Fruit fly (Drosophila melanogaster): ENCODE measurements around the gene pdgy.

Gene pdgy

DNA sequence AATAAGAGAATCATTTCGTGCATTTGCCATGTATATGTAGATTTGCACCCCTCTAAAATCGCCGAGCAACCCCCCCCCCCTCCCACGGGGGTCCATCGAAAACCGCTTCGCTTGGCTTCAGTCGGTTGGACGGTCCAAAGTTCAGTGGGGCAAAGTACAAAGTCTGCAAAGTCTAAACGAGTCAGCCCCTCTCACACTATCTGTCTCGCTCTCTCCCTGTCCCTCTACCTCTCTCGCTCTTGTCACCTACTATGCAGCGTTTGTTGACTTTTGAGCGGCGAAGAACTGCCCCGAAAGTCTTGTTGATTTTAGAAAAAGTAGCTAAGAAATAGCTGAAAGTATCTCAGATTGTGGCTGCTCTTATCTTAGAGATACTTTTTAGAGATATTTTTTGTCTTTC, 5.9 kb downstream of the pdgy start (continued):
- TF ChIP-seq CHES-1-like (GFP tag; optimal IDR thresholded peaks at IDR 0.05) (no peak), CG3163 (GFP tag; optimal IDR thresholded peaks at IDR 0.05) (no peak), gsb-n (tag; optimal IDR thresholded peaks at IDR 0.05) (no peak), zfh2 (GFP tag; optimal IDR thresholded peaks at IDR 0.05) (no peak), CG2120 (GFP tag; optimal IDR thresholded peaks at IDR 0.05) (no peak), CG18476 (GFP tag; optimal IDR thresholded peaks at IDR 0.05) (no peak), cato (GFP tag; optimal IDR thresholded peaks at IDR 0.05; ENCODE audit: borderline replicate concordance) (no peak), slp2 (GFP tag; optimal IDR thresholded peaks at IDR 0.05) (no peak), HLH4C (GFP tag; IDR thresholded peaks at IDR 0.05; ENCODE audit: partially characterized antibody) (no peak), CG34224 (GFP tag; IDR thresholded peaks at IDR 0.05; ENCODE audit: partially characterized antibody) (no peak), lola (GFP tag; optimal IDR thresholded peaks at IDR 0.05) (no peak), CG8281 (tag; optimal IDR thresholded peaks at IDR 0.05) (peak; percentile 24), zf30C (GFP tag; optimal IDR thresholded peaks at IDR 0.05) (no peak), CG8290 (GFP tag; optimal IDR thresholded peaks at IDR 0.05) (no peak), CG8290 (tag; optimal IDR thresholded peaks at IDR 0.05) (peak; percentile 37 to 63), kay (GFP tag; optimal IDR thresholded peaks at IDR 0.05) (peak; percentile 4), Meics (GFP tag; optimal IDR thresholded peaks at IDR 0.05) (peak; percentile 42), Nf-YC (tag; optimal IDR thresholded peaks at IDR 0.05) (peak; percentile 50), h (optimal IDR thresholded peaks at IDR 0.05) (no peak), CG14710 (tag; optimal IDR thresholded peaks at IDR 0.05) (peak; percentile 13), CG18619 (GFP tag; optimal IDR thresholded peaks at IDR 0.05) (peak; percentile 3), CG17568 (GFP tag; optimal IDR thresholded peaks at IDR 0.05) (no peak), tio (GFP tag; optimal IDR thresholded peaks at IDR 0.05) (peak; percentile 7), Hr51 (GFP tag; optimal IDR thresholded peaks at IDR 0.05) (no peak), ara (GFP tag; IDR thresholded peaks at IDR 0.05) (no peak), Med (GFP tag) (peak; percentile 76), CG7357 (GFP tag; IDR thresholded peaks at IDR 0.05) (no peak), mam (GFP tag; optimal IDR thresholded peaks at IDR 0.05) (no peak), CG15479 (GFP tag; optimal IDR thresholded peaks at IDR 0.05) (no peak), CG6791 (GFP tag; IDR thresholded peaks at IDR 0.05; ENCODE audit: partially characterized antibody) (no peak), bab2 (GFP tag; optimal IDR thresholded peaks at IDR 0.05) (no peak), klu (GFP tag; IDR thresholded peaks at IDR 0.05) (no peak), CG1024 (GFP tag; IDR thresholded peaks at IDR 0.05) (peak; percentile 10; the same call in 1 of the 2 replicates), cas (GFP tag; IDR thresholded peaks at IDR 0.05) (no peak), CG12236 (GFP tag; optimal IDR thresholded peaks at IDR 0.05) (no peak), Mad (GFP tag; optimal IDR thresholded peaks at IDR 0.05) (no peak), Awh (GFP tag; IDR thresholded peaks at IDR 0.05) (peak; percentile 77), pum (GFP tag; optimal IDR thresholded peaks at IDR 0.05) (no peak), bbx (GFP tag; IDR thresholded peaks at IDR 0.05; ENCODE audit: partially characterized antibody) (no peak), CG7987 (GFP tag; optimal IDR thresholded peaks at IDR 0.05) (peak; percentile 62), CG8089 (GFP tag; optimal IDR thresholded peaks at IDR 0.05) (no peak), CG6683 (GFP tag; optimal IDR thresholded peaks at IDR 0.05) (no peak), CkIIα-i1 (GFP tag; IDR thresholded peaks at IDR 0.05) (peak; percentile 38; the same call in 1 of the 2 replicates), CG11695 (GFP tag; IDR thresholded peaks at IDR 0.05) (peak; percentile 35; the same call in 1 of the 3 replicates), CG6272 (GFP tag; IDR thresholded peaks at IDR 0.05) (no peak), C15 (GFP tag; IDR thresholded peaks at IDR 0.05) (peak; percentile 46; the same call in 1 of the 3 replicates), chinmo (GFP tag; IDR thresholded peaks at IDR 0.05; ENCODE audit: partially characterized antibody) (0 out of 4 replicates have a peak, but pooled peaks have one; percentile 75), CG31441 (GFP tag; IDR thresholded peaks at IDR 0.05) (0 out of 2 replicates have a peak, but pooled peaks have one; percentile 19), ATbp (GFP tag; optimal IDR thresholded peaks at IDR 0.05) (peak; percentile 45), CTCF (GFP tag; optimal IDR thresholded peaks at IDR 0.05) (peak; percentile 62), Deaf1 (tag; optimal IDR thresholded peaks at IDR 0.05) (no peak), CG12071 (GFP tag; optimal IDR thresholded peaks at IDR 0.05) (peak; percentile 75)

Measured in whole organism, embryonic.